Fruit fly (Drosophila melanogaster): Measurements from ENCODE around the gene nmd.

Gene nmd

dm6 chr2L:10298306-10298705 lies 5.4 kb downstream of the nmd start (continued):
- TF ChIP-seq Nf-YA (GFP tag; IDR thresholded peaks at IDR 0.05) (no peak), lov (optimal IDR thresholded peaks at IDR 0.05) (no peak), lov (GFP tag; IDR thresholded peaks at IDR 0.05) (no peak), Ptx1 (GFP tag; IDR thresholded peaks at IDR 0.05) (no peak), Atf3 (GFP tag; optimal IDR thresholded peaks at IDR 0.05) (no peak), CkIIα-i1 (GFP tag; IDR thresholded peaks at IDR 0.05) (no peak), CG31441 (GFP tag; IDR thresholded peaks at IDR 0.05) (no peak), CG7372 (GFP tag; IDR thresholded peaks at IDR 0.05) (no peak), CG11696 (GFP tag; IDR thresholded peaks at IDR 0.05) (no peak), Sry-β (GFP tag; optimal IDR thresholded peaks at IDR 0.05) (no peak), dysf (GFP tag; IDR thresholded peaks at IDR 0.05) (no peak), CG1832 (GFP tag; optimal IDR thresholded peaks at IDR 0.05) (no peak), CG7963 (GFP tag; IDR thresholded peaks at IDR 0.05; ENCODE audit: partially characterized antibody) (no peak; the same call in 2 of the 3 replicates), so (GFP tag; IDR thresholded peaks at IDR 0.05) (no peak), Awh (GFP tag; IDR thresholded peaks at IDR 0.05) (no peak), ATbp (GFP tag; optimal IDR thresholded peaks at IDR 0.05) (no peak), sens-2 (GFP tag; IDR thresholded peaks at IDR 0.05) (no peak), grau (tag; optimal IDR thresholded peaks at IDR 0.05) (peak; percentile 24), schlank (tag; optimal IDR thresholded peaks at IDR 0.05) (no peak), pho (GFP tag; optimal IDR thresholded peaks at IDR 0.05) (no peak), dm (GFP tag; optimal IDR thresholded peaks at IDR 0.05) (no peak), CG14965 (GFP tag; optimal IDR thresholded peaks at IDR 0.05; ENCODE audit: borderline replicate concordance) (no peak), en (GFP tag; optimal IDR thresholded peaks at IDR 0.05) (no peak), kah (GFP tag; optimal IDR thresholded peaks at IDR 0.05) (no peak), Sox102F (GFP tag; optimal IDR thresholded peaks at IDR 0.05) (no peak), chinmo (GFP tag; IDR thresholded peaks at IDR 0.05; ENCODE audit: partially characterized antibody) (no peak), crol (GFP tag; IDR thresholded peaks at IDR 0.05) (no peak), ab (GFP tag; optimal IDR thresholded peaks at IDR 0.05) (no peak), gfzf (GFP tag; optimal IDR thresholded peaks at IDR 0.05) (peak; percentile 13), CG12155 (GFP tag; optimal IDR thresholded peaks at IDR 0.05) (peak; percentile 91), gem (tag; optimal IDR thresholded peaks at IDR 0.05) (no peak), CG12659 (GFP tag; optimal IDR thresholded peaks at IDR 0.05) (peak; percentile 74), nmo (GFP tag; optimal IDR thresholded peaks at IDR 0.05) (peak; percentile 40), CG8388 (GFP tag; optimal IDR thresholded peaks at IDR 0.05) (no peak), CG4617 (GFP tag; optimal IDR thresholded peaks at IDR 0.05; ENCODE audit: borderline replicate concordance) (peak; percentile 62), z (GFP tag; IDR thresholded peaks at IDR 0.05) (no peak), shn (GFP tag; optimal IDR thresholded peaks at IDR 0.05) (no peak), ftz-f1 (GFP tag; optimal IDR thresholded peaks at IDR 0.05) (no peak), CG3726 (GFP tag; IDR thresholded peaks at IDR 0.05) (no peak), az2 (GFP tag; optimal IDR thresholded peaks at IDR 0.05) (no peak), fd64A (GFP tag; optimal IDR thresholded peaks at IDR 0.05) (no peak), B-H2 (GFP tag; optimal IDR thresholded peaks at IDR 0.05) (peak; percentile 30), gsb (GFP tag; IDR thresholded peaks at IDR 0.05) (no peak), CG1233 (GFP tag; optimal IDR thresholded peaks at IDR 0.05) (no peak), CG16813 (GFP tag; IDR thresholded peaks at IDR 0.05; ENCODE audit: partially characterized antibody) (peak; percentile 91), CG8359 (GFP tag; optimal IDR thresholded peaks at IDR 0.05; ENCODE audit: borderline replicate concordance) (no peak), CG11560 (tag; IDR thresholded peaks at IDR 0.05) (no peak), CG2120 (GFP tag; optimal IDR thresholded peaks at IDR 0.05) (no peak), MTF-1 (GFP tag; optimal IDR thresholded peaks at IDR 0.05; ENCODE audit: borderline replicate concordance) (no peak), aop (GFP tag; IDR thresholded peaks at IDR 0.05) (no peak), GATAe (GFP tag; conservative IDR thresholded peaks at IDR 0.05) (no peak), CG17829 (tag; optimal IDR thresholded peaks at IDR 0.05) (peak; percentile 8)
